Fruit fly (Drosophila melanogaster) whole organism, embryonic: ENCODE measurements around the gene CG13996.
A peak's percentile ranks its signal among the peaks of the same experiment; 100 is the strongest.

Source experiments
- Abd-B ChIP-seq: fragments of 200-800 bp; sonication (Bioruptor generic); optimal IDR thresholded peaks from 2 replicates; lab custom pipeline; 2018; ENCODE audit warnings: missing biosample characterization, mild to moderate bottlenecking, missing genetic modification characterization, moderate library complexity
- Aef1 ChIP-seq: fragments of 200-800 bp; sonication (Bioruptor generic); IDR thresholded peaks from 3 replicates; pipeline ENCODE4 v1.3.6; 2022; ENCODE audit warnings: missing biosample characterization, missing genetic modification characterization
- Bgb ChIP-seq: fragments of 200-800 bp; sonication (Bioruptor generic); IDR thresholded peaks from 2 replicates; pipeline ENCODE4 v1.3.6; 2022; ENCODE audit warnings: missing biosample characterization, missing genetic modification characterization; ENCODE audit not compliant: partially characterized antibody
- Blimp-1 ChIP-seq: fragments of 200-800 bp; sonication (Bioruptor generic); optimal IDR thresholded peaks from 3 replicates; lab custom pipeline; 2018; ENCODE audit warnings: missing biosample characterization, missing genetic modification characterization, mild to moderate bottlenecking, moderate library complexity, missing genetic modification reagents
- CG10209 ChIP-seq: fragments of 200-800 bp; sonication (Bioruptor generic); optimal IDR thresholded peaks from 3 replicates; lab custom pipeline; 2017; ENCODE audit warnings: missing biosample characterization, mild to moderate bottlenecking, missing genetic modification characterization, missing genetic modification reagents
- CG10366 ChIP-seq: fragments of 200-800 bp; sonication (Bioruptor generic); IDR thresholded peaks from 2 replicates; pipeline ENCODE4 v1.3.6; 2022; ENCODE audit warnings: missing biosample characterization, missing genetic modification characterization
- CG11085 ChIP-seq: fragments of 200-800 bp; sonication (Bioruptor generic); IDR thresholded peaks from 2 replicates; pipeline ENCODE4 v1.3.6; 2022; ENCODE audit warnings: missing biosample characterization, missing genetic modification characterization
- CG11093 ChIP-seq: fragments of 200-800 bp; sonication (Bioruptor generic); IDR thresholded peaks from 3 replicates; pipeline ENCODE4 v1.3.6; 2022; ENCODE audit warnings: missing biosample characterization, missing genetic modification characterization
- CG11247 ChIP-seq: fragments of 200-800 bp; sonication (Bioruptor generic); IDR thresholded peaks from 2 replicates; pipeline ENCODE4 v1.3.6; 2022; ENCODE audit warnings: missing biosample characterization, missing genetic modification characterization
- CG11504 ChIP-seq: fragments of 200-800 bp; sonication (Bioruptor generic); optimal IDR thresholded peaks from 3 replicates; lab custom pipeline; 2019; ENCODE audit warnings: missing biosample characterization, mild to moderate bottlenecking, missing genetic modification characterization, moderate library complexity
- CG11723 ChIP-seq: fragments of 200-800 bp; sonication (Bioruptor generic); optimal IDR thresholded peaks from 2 replicates; lab custom pipeline; 2017; ENCODE audit warnings: missing biosample characterization, mild to moderate bottlenecking, missing genetic modification characterization
- CG13624 ChIP-seq: fragments of 200-800 bp; sonication (Bioruptor generic); optimal IDR thresholded peaks from 2 replicates; lab custom pipeline; 2016; ENCODE audit warnings: missing biosample characterization, missing genetic modification characterization
- CG14667 ChIP-seq: fragments of 200-800 bp; sonication (Bioruptor generic); IDR thresholded peaks from 2 replicates; pipeline ENCODE4 v1.3.6; 2022; ENCODE audit warnings: missing biosample characterization, missing genetic modification characterization
- CG16779 ChIP-seq: fragments of 200-800 bp; sonication (Bioruptor generic); IDR thresholded peaks from 2 replicates; pipeline ENCODE4 v1.3.6; 2022; ENCODE audit warnings: missing biosample characterization, missing genetic modification characterization
- CG17328 ChIP-seq: fragments of 200-800 bp; sonication (Bioruptor generic); IDR thresholded peaks from 2 replicates; pipeline ENCODE4 v1.3.6; 2022; ENCODE audit warnings: missing biosample characterization, missing genetic modification characterization
- CG2120 ChIP-seq: fragments of 200-800 bp; sonication (Bioruptor generic); optimal IDR thresholded peaks from 3 replicates; lab custom pipeline; 2016; ENCODE audit warnings: missing biosample characterization, missing genetic modification characterization
- CG2678 ChIP-seq: fragments of 200-800 bp; sonication (Bioruptor generic); optimal IDR thresholded peaks from 3 replicates; lab custom pipeline; 2019; ENCODE audit warnings: missing biosample characterization, mild to moderate bottlenecking, missing genetic modification characterization, moderate library complexity
- CG3163 ChIP-seq: fragments of 200-800 bp; sonication (Bioruptor generic); optimal IDR thresholded peaks from 3 replicates; lab custom pipeline; 2016; ENCODE audit warnings: missing biosample characterization, missing genetic modification characterization
- CG32532 ChIP-seq: fragments of 200-800 bp; sonication (Bioruptor generic); IDR thresholded peaks from 2 replicates; pipeline ENCODE4 v1.3.6; 2022; ENCODE audit warnings: missing biosample characterization, missing genetic modification characterization
- CG32767 ChIP-seq: fragments of 200-800 bp; sonication (Bioruptor generic); IDR thresholded peaks from 2 replicates; pipeline ENCODE4 v1.3.6; 2022; ENCODE audit warnings: missing biosample characterization, missing genetic modification characterization
- CG4730 ChIP-seq: fragments of 200-800 bp; sonication (Bioruptor generic); IDR thresholded peaks from 2 replicates; pipeline ENCODE4 v1.3.6; 2022; ENCODE audit warnings: missing biosample characterization, missing genetic modification characterization
- CG6654 ChIP-seq: fragments of 200-800 bp; sonication (Bioruptor generic); optimal IDR thresholded peaks from 2 replicates; lab custom pipeline; 2017; ENCODE audit warnings: missing biosample characterization, mild to moderate bottlenecking, missing genetic modification characterization
- CG7928 ChIP-seq: fragments of 200-800 bp; sonication (Bioruptor generic); optimal IDR thresholded peaks from 2 replicates; lab custom pipeline; 2017; ENCODE audit warnings: missing biosample characterization, mild to moderate bottlenecking, missing genetic modification characterization
- CG9727 ChIP-seq: fragments of 200-800 bp; sonication (Bioruptor generic); optimal IDR thresholded peaks from 3 replicates; lab custom pipeline; 2017; ENCODE audit warnings: missing biosample characterization, mild to moderate bottlenecking, missing genetic modification characterization
- CTCF ChIP-seq: fragments of 200-800 bp; sonication (Bioruptor generic); optimal IDR thresholded peaks from 2 replicates; lab custom pipeline; 2017; ENCODE audit warnings: missing biosample characterization, mild to moderate bottlenecking, missing genetic modification characterization, moderate library complexity
- HLH54F ChIP-seq: fragments of 200-800 bp; sonication (Bioruptor generic); optimal IDR thresholded peaks from 3 replicates; lab custom pipeline; 2016; ENCODE audit warnings: missing biosample characterization, missing genetic modification characterization
- HmgZ ChIP-seq: fragments of 200-800 bp; sonication (Bioruptor generic); optimal IDR thresholded peaks from 2 replicates; lab custom pipeline; 2018; ENCODE audit warnings: missing biosample characterization, mild to moderate bottlenecking, missing genetic modification characterization
- Kr ChIP-seq: fragments of 200-800 bp; sonication (Bioruptor generic); optimal IDR thresholded peaks from 2 replicates; lab custom pipeline; 2017; ENCODE audit warnings: missing biosample characterization, mild to moderate bottlenecking, missing genetic modification characterization
- Med ChIP-seq: fragments of 200-800 bp; sonication (Bioruptor generic); peaks from one replicate; lab custom pipeline; 2016; ENCODE audit warnings: missing biosample characterization, missing genetic modification characterization, mild to moderate bottlenecking, inconsistent platforms, moderate library complexity
- Ptx1 ChIP-seq: fragments of 200-800 bp; sonication (Bioruptor generic); IDR thresholded peaks from 2 replicates; pipeline ENCODE4 v1.3.6; 2022; ENCODE audit warnings: missing biosample characterization, missing genetic modification characterization
- Six4 ChIP-seq: fragments of 200-800 bp; sonication (Bioruptor generic); optimal IDR thresholded peaks from 2 replicates; lab custom pipeline; 2016; ENCODE audit warnings: missing biosample characterization, missing genetic modification characterization
- chn ChIP-seq: fragments of 200-800 bp; sonication (Bioruptor generic); optimal IDR thresholded peaks from 2 replicates; lab custom pipeline; 2016; ENCODE audit warnings: missing biosample characterization, missing genetic modification characterization
- ci ChIP-seq: fragments of 200-800 bp; sonication (Bioruptor generic); IDR thresholded peaks from 3 replicates; pipeline ENCODE4 v1.3.6; 2022; ENCODE audit warnings: missing biosample characterization, missing genetic modification characterization
- danr ChIP-seq: fragments of 200-800 bp; sonication (Bioruptor generic); IDR thresholded peaks from 2 replicates; pipeline ENCODE4 v1.3.6; 2022; ENCODE audit warnings: missing biosample characterization, missing genetic modification characterization
- fd102C ChIP-seq: fragments of 200-800 bp; sonication (Bioruptor generic); optimal IDR thresholded peaks from 2 replicates; lab custom pipeline; 2018; ENCODE audit warnings: missing biosample characterization, mild to moderate bottlenecking, missing genetic modification characterization, moderate library complexity
- hkb ChIP-seq, 2 experiments: fragments of 200-800 bp in 1 of 2; fragments of >200 bp in 1 of 2; sonication (Bioruptor generic) in 1 of 2; IDR thresholded peaks in 1 of 2; optimal IDR thresholded peaks in 1 of 2; 2 replicates each; pipeline versions ENCODE4 v1.3.6 to Lab custom; 2017 to 2022; ENCODE audit warnings: missing biosample characterization in 1 of 2, missing genetic modification characterization in 1 of 2
- kni ChIP-seq: fragments of 200-800 bp; sonication (Bioruptor generic); optimal IDR thresholded peaks from 3 replicates; lab custom pipeline; 2017; ENCODE audit warnings: mild to moderate bottlenecking, missing biosample characterization, missing genetic modification reagents, missing genetic modification characterization
- lab ChIP-seq: fragments of 200-800 bp; sonication (Bioruptor generic); optimal IDR thresholded peaks from 3 replicates; lab custom pipeline; 2017; ENCODE audit warnings: missing biosample characterization, missing genetic modification characterization, mild to moderate bottlenecking, moderate library complexity, missing genetic modification reagents
- onecut ChIP-seq: fragments of 200-800 bp; sonication (Bioruptor generic); IDR thresholded peaks from 2 replicates; pipeline ENCODE4 v1.3.6; 2022; ENCODE audit warnings: missing biosample characterization, missing genetic modification characterization
- peb ChIP-seq: fragments of 200-800 bp; sonication (Bioruptor generic); IDR thresholded peaks from 2 replicates; pipeline ENCODE4 v1.3.6; 2022; ENCODE audit warnings: missing biosample characterization, missing genetic modification characterization
- phol ChIP-seq: fragments of 200-800 bp; sonication (Bioruptor generic); optimal IDR thresholded peaks from 3 replicates; lab custom pipeline; 2018; ENCODE audit warnings: missing biosample characterization, mild to moderate bottlenecking, missing genetic modification characterization, moderate library complexity
- repo ChIP-seq: fragments of 200-800 bp; sonication (Bioruptor generic); optimal IDR thresholded peaks from 2 replicates; lab custom pipeline; 2016; ENCODE audit warnings: missing biosample characterization, missing genetic modification characterization
- sima ChIP-seq: fragments of 200-800 bp; sonication (Bioruptor generic); optimal IDR thresholded peaks from 2 replicates; lab custom pipeline; 2016; ENCODE audit warnings: missing biosample characterization, missing genetic modification characterization
- sisA ChIP-seq: fragments of 200-800 bp; sonication (Bioruptor generic); IDR thresholded peaks from 2 replicates; pipeline ENCODE4 v1.3.6; 2022; ENCODE audit warnings: missing biosample characterization, missing genetic modification characterization
- slbo ChIP-seq: fragments of 200-800 bp; sonication (Bioruptor generic); IDR thresholded peaks from 2 replicates; pipeline ENCODE4 v1.3.6; 2022; ENCODE audit warnings: missing biosample characterization, missing genetic modification characterization
- sob ChIP-seq: fragments of 200-800 bp; sonication (Bioruptor generic); IDR thresholded peaks from 2 replicates; pipeline ENCODE4 v1.3.6; 2022; ENCODE audit warnings: missing biosample characterization, missing genetic modification characterization
- sqz ChIP-seq: fragments of 200-800 bp; sonication (Bioruptor generic); optimal IDR thresholded peaks from 3 replicates; lab custom pipeline; 2018; ENCODE audit warnings: missing biosample characterization, mild to moderate bottlenecking, missing genetic modification characterization
- twi ChIP-seq: fragments of 200-800 bp; optimal IDR thresholded peaks from 2 replicates; lab custom pipeline; 2019; ENCODE audit warnings: missing biosample characterization, mild to moderate bottlenecking, missing genetic modification characterization, moderate library complexity
- tx ChIP-seq: fragments of 200-800 bp; sonication (Bioruptor generic); optimal IDR thresholded peaks from 2 replicates; lab custom pipeline; 2016; ENCODE audit warnings: missing biosample characterization, missing genetic modification characterization
- wdn ChIP-seq: fragments of 200-800 bp; sonication (Bioruptor generic); IDR thresholded peaks from 2 replicates; pipeline ENCODE4 v1.3.6; 2022; ENCODE audit warnings: missing biosample characterization, missing genetic modification characterization
- zen2 ChIP-seq: fragments of 200-800 bp; sonication (Bioruptor generic); IDR thresholded peaks from 3 replicates; pipeline ENCODE4 v1.3.6; 2022; ENCODE audit warnings: missing biosample characterization, missing genetic modification characterization; ENCODE audit not compliant: partially characterized antibody

CG13996 gene

dm6 chr2L:5972005-5972404 lies 48.6 kb upstream of the CG13996 start (continued):
- TF ChIP-seq CG11247 (peak; percentile 41; the same call in 1 of the 2 replicates), CTCF (no peak), CG11723 (GFP tag; lab: Kevin White, UChicago) (no peak), onecut (GFP tag; lab: Robert Waterston, UW) (no peak; the same call in 1 of the 2 replicates), peb (0 out of 2 replicates have a peak, but pooled peaks have one; percentile 13), CG10209 (GFP tag; lab: Kevin White, UChicago) (peak; percentile 51), Ptx1 (GFP tag; lab: Robert Waterston, UW) (peak; percentile 78), Kr (GFP tag; lab: Kevin White, UChicago) (no peak), Bgb (GFP tag; lab: Robert Waterston, UW) (no peak), sisA (GFP tag; lab: Robert Waterston, UW) (peak; percentile 52; the same call in 1 of the 2 replicates), sima (GFP tag; lab: Kevin White, UChicago) (no peak), sqz (GFP tag; lab: Kevin White, UChicago) (no peak), Six4 (GFP tag; lab: Kevin White, UChicago) (no peak), CG3163 (GFP tag; lab: Kevin White, UChicago) (no peak), CG10366 (GFP tag; lab: Robert Waterston, UW) (peak; percentile 50), CG11504 (tag; lab: Kevin White, UChicago) (peak; percentile 43), CG11085 (GFP tag; lab: Robert Waterston, UW) (peak; percentile 28; the same call in 1 of the 2 replicates), twi (tag; lab: Kevin White, UChicago) (no peak), zen2 (GFP tag; lab: Robert Waterston, UW) (no peak), CG9727 (GFP tag; lab: Kevin White, UChicago) (peak; percentile 43), HmgZ (tag; lab: Kevin White, UChicago) (peak; percentile 17), CG6654 (no peak), CG13624 (GFP tag; lab: Kevin White, UChicago) (peak; percentile 8), CG17328 (GFP tag; lab: Robert Waterston, UW) (peak; percentile 41; the same call in 1 of the 2 replicates), Blimp-1 (GFP tag; lab: Kevin White, UChicago) (peak; percentile 43), tx (GFP tag; lab: Kevin White, UChicago) (no peak), chn (GFP tag; lab: Kevin White, UChicago) (peak; percentile 5), phol (tag; lab: Kevin White, UChicago) (peak; percentile 16), HLH54F (GFP tag; lab: Kevin White, UChicago) (no peak), hkb (optimal IDR thresholded peaks at IDR 0.05; lab: Kevin White, UChicago) (no peak), hkb (GFP tag; IDR thresholded peaks at IDR 0.05; lab: Robert Waterston, UW) (peak; percentile 34; the same call in 1 of the 2 replicates), CG2678 (tag; lab: Kevin White, UChicago) (peak; percentile 34), CG32767 (GFP tag; lab: Robert Waterston, UW) (peak; percentile 40; the same call in 1 of the 2 replicates), Med (GFP tag; lab: Kevin White, UChicago) (peak; percentile 91), slbo (GFP tag; lab: Robert Waterston, UW) (peak; percentile 72), CG7928 (no peak), ci (GFP tag; lab: Robert Waterston, UW) (no peak), wdn (GFP tag; lab: Robert Waterston, UW) (0 out of 2 replicates have a peak, but pooled peaks have one; percentile 32), Aef1 (GFP tag; lab: Robert Waterston, UW) (0 out of 3 replicates have a peak, but pooled peaks have one; percentile 17), fd102C (GFP tag; lab: Kevin White, UChicago) (no peak), repo (GFP tag; lab: Kevin White, UChicago) (no peak), CG4730 (0 out of 2 replicates have a peak, but pooled peaks have one; percentile 10), CG2120 (GFP tag; lab: Kevin White, UChicago) (peak; percentile 57), lab (GFP tag; lab: Kevin White, UChicago) (peak; percentile 63), Abd-B (peak; percentile 27), kni (GFP tag; lab: Kevin White, UChicago) (no peak), CG14667 (GFP tag; lab: Robert Waterston, UW) (0 out of 2 replicates have a peak, but pooled peaks have one; percentile 30), CG32532 (GFP tag; lab: Robert Waterston, UW) (peak; percentile 51; the same call in 1 of the 2 replicates), CG11093 (GFP tag; lab: Robert Waterston, UW) (0 out of 3 replicates have a peak, but pooled peaks have one; percentile 31), sob (GFP tag; lab: Robert Waterston, UW) (peak; percentile 67), CG16779 (GFP tag; lab: Robert Waterston, UW) (no peak), danr (peak; percentile 22; the same call in 1 of the 2 replicates)
